Fruit fly (Drosophila melanogaster) whole organism, wandering third instar larva: ENCODE measurements around the gene CG18586.

Experiments used
- foxo ChIP-seq, 2 experiments: fragments of 200-800 bp; sonication (Bioruptor generic); optimal IDR thresholded peaks; 2 replicates in 1 of 2; 3 replicates in 1 of 2; lab custom pipeline; 2016 to 2017; ENCODE audit warnings: missing biosample characterization in 2 of 2, missing genetic modification characterization in 2 of 2
- pan ChIP-seq: fragments of >200 bp; optimal IDR thresholded peaks from 2 replicates; lab custom pipeline; 2017

dm6 chr3L:5845466-5845865 lies 27.6 kb upstream of the CG18586 start, which contains the start of gene vn:
- TF ChIP-seq pan (no peak), foxo (GFP tag; optimal IDR thresholded peaks at IDR 0.05; lab: Kevin White, UChicago) (no peak)
